Fruit fly (Drosophila melanogaster): ENCODE measurements around the gene Mpp6.

Mpp6 gene

dm6 chr2L:21168295-21169159 lies 12.4 kb downstream of the Mpp6 start, which contains the start of the genes mAcon1, CG43345 and CG43346 (continued):
- TF ChIP-seq CG2678 (tag; optimal IDR thresholded peaks at IDR 0.05) (no peak), pnt (GFP tag; optimal IDR thresholded peaks at IDR 0.05) (peak; percentile 82), CG17328 (GFP tag; IDR thresholded peaks at IDR 0.05) (0 out of 2 replicates have a peak, but pooled peaks have one; percentile 45), CG33213 (GFP tag; optimal IDR thresholded peaks at IDR 0.05) (peak; percentile 53), CG30403 (GFP tag; optimal IDR thresholded peaks at IDR 0.05) (peak; percentile 87), CG5245 (GFP tag; optimal IDR thresholded peaks at IDR 0.05) (peak; percentile 7), CG31441 (GFP tag; IDR thresholded peaks at IDR 0.05) (no peak; the same call in 1 of the 2 replicates), disco-r (GFP tag; optimal IDR thresholded peaks at IDR 0.05) (peak; percentile 67), crp (GFP tag; optimal IDR thresholded peaks at IDR 0.05) (peak in 1 of 2 experiments; percentile 80), CHES-1-like (GFP tag; optimal IDR thresholded peaks at IDR 0.05) (peak; percentile 87), vvl (GFP tag; IDR thresholded peaks at IDR 0.05) (peak; percentile 27; the same call in 1 of the 2 replicates), CG5180 (GFP tag; optimal IDR thresholded peaks at IDR 0.05) (no peak), peb (GFP tag; IDR thresholded peaks at IDR 0.05) (no peak; the same call in 1 of the 2 replicates), CG17359 (tag; optimal IDR thresholded peaks at IDR 0.05) (no peak), CG30020 (tag; optimal IDR thresholded peaks at IDR 0.05) (peak; percentile 69), MESR4 (GFP tag; optimal IDR thresholded peaks at IDR 0.05) (peak; percentile 27), cad (GFP tag; optimal IDR thresholded peaks at IDR 0.05) (no peak), da (GFP tag; optimal IDR thresholded peaks at IDR 0.05) (peak; percentile 37), twi (tag; optimal IDR thresholded peaks at IDR 0.05) (peak; percentile 69), CG9932 (GFP tag; IDR thresholded peaks at IDR 0.05) (peak; percentile 84), tap (tag; optimal IDR thresholded peaks at IDR 0.05) (no peak), CG9215 (GFP tag; IDR thresholded peaks at IDR 0.05) (peak; percentile 83), ap (GFP tag; IDR thresholded peaks at IDR 0.05) (no peak), nmo (GFP tag; optimal IDR thresholded peaks at IDR 0.05) (peak; percentile 87), CG14014 (GFP tag; IDR thresholded peaks at IDR 0.05) (peak; percentile 75), ci (GFP tag; IDR thresholded peaks at IDR 0.05) (no peak), CG2712 (tag; optimal IDR thresholded peaks at IDR 0.05) (no peak), phol (tag; optimal IDR thresholded peaks at IDR 0.05) (peak; percentile 83), CG7745 (tag; optimal IDR thresholded peaks at IDR 0.05) (no peak), zfh1 (GFP tag; IDR thresholded peaks at IDR 0.05) (peak; percentile 48; the same call in 1 of the 3 replicates), CG2875 (GFP tag; optimal IDR thresholded peaks at IDR 0.05) (no peak), dati (GFP tag; IDR thresholded peaks at IDR 0.05) (no peak), Gug (GFP tag; IDR thresholded peaks at IDR 0.05) (peak; percentile 52; the same call in 3 of the 4 replicates), jigr1 (GFP tag; IDR thresholded peaks at IDR 0.05) (no peak), CG10431 (GFP tag; optimal IDR thresholded peaks at IDR 0.05) (peak; percentile 44), corto (GFP tag; optimal IDR thresholded peaks at IDR 0.05) (no peak), CG17385 (GFP tag; optimal IDR thresholded peaks at IDR 0.05) (peak; percentile 75), CG15601 (tag; optimal IDR thresholded peaks at IDR 0.05) (no peak), fd102C (GFP tag; optimal IDR thresholded peaks at IDR 0.05) (peak; percentile 5), Pdp1 (GFP tag; optimal IDR thresholded peaks at IDR 0.05) (peak; percentile 83 to 97), tgo (GFP tag; IDR thresholded peaks at IDR 0.05) (peak; percentile 58), sug (tag; optimal IDR thresholded peaks at IDR 0.05) (peak; percentile 89), inv (GFP tag; IDR thresholded peaks at IDR 0.05; ENCODE audit: partially characterized antibody) (peak; percentile 31; the same call in 1 of the 2 replicates), Side (GFP tag; optimal IDR thresholded peaks at IDR 0.05) (peak; percentile 82), Xrp1 (GFP tag; IDR thresholded peaks at IDR 0.05) (peak; percentile 79), CG10274 (GFP tag; optimal IDR thresholded peaks at IDR 0.05) (peak; percentile 53), pho (GFP tag; optimal IDR thresholded peaks at IDR 0.05) (peak; percentile 94), tio (GFP tag; optimal IDR thresholded peaks at IDR 0.05) (no peak), Sry-δ (GFP tag; optimal IDR thresholded peaks at IDR 0.05) (peak; percentile 67)
